Fruit fly (Drosophila melanogaster) whole organism, embryonic: ENCODE results near the gene Mon1.

ENCODE experiments used
- B-H1 ChIP-seq: fragments of 200-800 bp; sonication (Bioruptor generic); IDR thresholded peaks from 3 replicates; pipeline ENCODE4 v1.3.6; 2022; ENCODE audit warnings: missing biosample characterization, missing genetic modification characterization
- CG10431 ChIP-seq: fragments of 200-800 bp; sonication (Bioruptor generic); optimal IDR thresholded peaks from 3 replicates; lab custom pipeline; 2018; ENCODE audit warnings: missing biosample characterization, mild to moderate bottlenecking, missing genetic modification characterization
- CG10462 ChIP-seq: fragments of 200-800 bp; sonication (Bioruptor generic); optimal IDR thresholded peaks from 2 replicates; lab custom pipeline; 2016; ENCODE audit warnings: missing biosample characterization, missing genetic modification characterization
- CG10543 ChIP-seq: fragments of 200-800 bp; sonication (Bioruptor generic); optimal IDR thresholded peaks from 3 replicates; lab custom pipeline; 2017; ENCODE audit warnings: missing biosample characterization, mild to moderate bottlenecking, missing genetic modification characterization, moderate library complexity
- CG10654 ChIP-seq: fragments of 200-800 bp; sonication (Bioruptor generic); optimal IDR thresholded peaks from 2 replicates; lab custom pipeline; 2016; ENCODE audit warnings: missing biosample characterization, missing genetic modification characterization
- CG11504 ChIP-seq: fragments of 200-800 bp; sonication (Bioruptor generic); optimal IDR thresholded peaks from 3 replicates; lab custom pipeline; 2019; ENCODE audit warnings: missing biosample characterization, mild to moderate bottlenecking, missing genetic modification characterization, moderate library complexity
- CG12769 ChIP-seq: fragments of 200-800 bp; sonication (Bioruptor generic); optimal IDR thresholded peaks from 2 replicates; lab custom pipeline; 2019; ENCODE audit warnings: missing biosample characterization, mild to moderate bottlenecking, missing genetic modification characterization, moderate library complexity
- CG12942 ChIP-seq: fragments of 200-800 bp; sonication (Bioruptor generic); optimal IDR thresholded peaks from 3 replicates; lab custom pipeline; 2016; ENCODE audit warnings: missing biosample characterization, missing genetic modification characterization
- CG14014 ChIP-seq: fragments of 200-800 bp; sonication (Bioruptor generic); IDR thresholded peaks from 2 replicates; pipeline ENCODE4 v1.3.6; 2022; ENCODE audit warnings: missing biosample characterization, missing genetic modification characterization
- CG14860 ChIP-seq: fragments of 200-800 bp; sonication (Bioruptor generic); IDR thresholded peaks from 3 replicates; pipeline ENCODE4 v1.3.6; 2022; ENCODE audit warnings: missing biosample characterization, missing genetic modification characterization; ENCODE audit not compliant: partially characterized antibody
- CG15073 ChIP-seq: fragments of 200-800 bp; sonication (Bioruptor generic); optimal IDR thresholded peaks from 2 replicates; lab custom pipeline; 2016; ENCODE audit warnings: missing biosample characterization, missing genetic modification characterization
- CG1529 ChIP-seq: fragments of 200-800 bp; sonication (Bioruptor generic); optimal IDR thresholded peaks from 3 replicates; lab custom pipeline; 2018; ENCODE audit warnings: missing biosample characterization, missing genetic modification characterization
- CG1603 ChIP-seq: fragments of 200-800 bp; sonication (Bioruptor generic); optimal IDR thresholded peaks from 2 replicates; lab custom pipeline; 2019; ENCODE audit warnings: missing biosample characterization, mild to moderate bottlenecking, missing genetic modification characterization, moderate library complexity
- CG17359 ChIP-seq: fragments of 200-800 bp; sonication (Bioruptor generic); optimal IDR thresholded peaks from 3 replicates; lab custom pipeline; 2018; ENCODE audit warnings: missing biosample characterization, mild to moderate bottlenecking, missing genetic modification characterization, moderate library complexity
- CG17361 ChIP-seq: fragments of 200-800 bp; sonication (Bioruptor generic); IDR thresholded peaks from 3 replicates; pipeline ENCODE4 v1.3.6; 2022; ENCODE audit warnings: missing biosample characterization, missing genetic modification characterization
- CG18476 ChIP-seq: fragments of 200-800 bp; sonication (Bioruptor generic); optimal IDR thresholded peaks from 2 replicates; lab custom pipeline; 2016; ENCODE audit warnings: missing biosample characterization, mild to moderate bottlenecking, missing genetic modification characterization
- CG2120 ChIP-seq: fragments of 200-800 bp; sonication (Bioruptor generic); optimal IDR thresholded peaks from 3 replicates; lab custom pipeline; 2016; ENCODE audit warnings: missing biosample characterization, missing genetic modification characterization
- CG31224 ChIP-seq: fragments of 200-800 bp; sonication (Bioruptor generic); IDR thresholded peaks from 2 replicates; pipeline ENCODE4 v1.3.6; 2022; ENCODE audit warnings: missing biosample characterization, missing genetic modification characterization
- CG7271 ChIP-seq: fragments of 200-800 bp; sonication (Bioruptor generic); optimal IDR thresholded peaks from 2 replicates; lab custom pipeline; 2018; ENCODE audit warnings: missing biosample characterization, mild to moderate bottlenecking, missing genetic modification characterization, moderate library complexity
- CG7556 ChIP-seq: fragments of 200-800 bp; sonication (Bioruptor generic); optimal IDR thresholded peaks from 2 replicates; lab custom pipeline; 2017; ENCODE audit warnings: missing biosample characterization, mild to moderate bottlenecking, missing genetic modification characterization
- CG7786 ChIP-seq: fragments of 200-800 bp; sonication (Bioruptor generic); optimal IDR thresholded peaks from 2 replicates; lab custom pipeline; 2016; ENCODE audit warnings: missing biosample characterization, missing genetic modification characterization
- CG8281 ChIP-seq: fragments of 200-800 bp; sonication (Bioruptor generic); optimal IDR thresholded peaks from 2 replicates; lab custom pipeline; 2018; ENCODE audit warnings: missing biosample characterization, mild to moderate bottlenecking, missing genetic modification characterization, moderate library complexity
- CG8944 ChIP-seq: fragments of 200-800 bp; sonication (Bioruptor generic); optimal IDR thresholded peaks from 3 replicates; lab custom pipeline; 2016; ENCODE audit warnings: missing biosample characterization, missing genetic modification characterization
- Dbx ChIP-seq: fragments of 200-800 bp; sonication (Bioruptor generic); IDR thresholded peaks from 3 replicates; pipeline ENCODE4 v1.3.6; 2022; ENCODE audit warnings: missing biosample characterization, missing genetic modification characterization
- Fer1 ChIP-seq: fragments of 200-800 bp; sonication (Bioruptor generic); optimal IDR thresholded peaks from 2 replicates; lab custom pipeline; 2017; ENCODE audit warnings: missing biosample characterization, mild to moderate bottlenecking, missing genetic modification characterization
- H2.0 ChIP-seq: fragments of 200-800 bp; sonication (Bioruptor generic); IDR thresholded peaks from 2 replicates; pipeline ENCODE4 v1.3.6; 2022; ENCODE audit warnings: missing biosample characterization, missing genetic modification characterization
- Hmr ChIP-seq: fragments of 200-800 bp; sonication (Bioruptor generic); optimal IDR thresholded peaks from 3 replicates; lab custom pipeline; 2017; ENCODE audit warnings: mild to moderate bottlenecking, missing biosample characterization, missing genetic modification reagents, missing genetic modification characterization
- Hsf ChIP-seq: fragments of 200-800 bp; sonication (Bioruptor generic); optimal IDR thresholded peaks from 3 replicates; lab custom pipeline; 2016; ENCODE audit warnings: missing biosample characterization, missing genetic modification characterization
- Max ChIP-seq: fragments of 200-800 bp; sonication (Bioruptor generic); optimal IDR thresholded peaks from 2 replicates; lab custom pipeline; 2016; ENCODE audit warnings: missing biosample characterization, mild to moderate bottlenecking, missing genetic modification characterization
- NC2β ChIP-seq: fragments of 200-800 bp; sonication (Bioruptor generic); optimal IDR thresholded peaks from 2 replicates; lab custom pipeline; 2016; ENCODE audit warnings: missing biosample characterization, missing genetic modification characterization
- Neu2 ChIP-seq: fragments of 200-800 bp; sonication (Bioruptor generic); optimal IDR thresholded peaks from 3 replicates; lab custom pipeline; 2016; ENCODE audit warnings: missing biosample characterization, missing genetic modification characterization, borderline replicate concordance
- Sox102F ChIP-seq: fragments of 200-800 bp; sonication (Bioruptor generic); optimal IDR thresholded peaks from 2 replicates; lab custom pipeline; 2018; ENCODE audit warnings: missing biosample characterization, mild to moderate bottlenecking, missing genetic modification characterization, moderate library complexity
- Stat92E ChIP-seq, 3 experiments: fragments of >200 bp in 2 of 3; fragments of 200-800 bp in 1 of 3; sonication (Bioruptor generic) in 1 of 3; optimal IDR thresholded peaks; 2 replicates each; lab custom pipeline; 2017 to 2019; ENCODE audit warnings: missing biosample characterization in 3 of 3, missing genetic modification characterization in 3 of 3, mild to moderate bottlenecking in 1 of 3, moderate library complexity in 1 of 3
- Usf ChIP-seq: fragments of 200-800 bp; sonication (Bioruptor generic); optimal IDR thresholded peaks from 2 replicates; lab custom pipeline; 2017; ENCODE audit warnings: missing genotype, missing biosample characterization, missing genetic modification characterization
- abd-A ChIP-seq: fragments of 200-800 bp; sonication (Bioruptor generic); optimal IDR thresholded peaks from 3 replicates; lab custom pipeline; 2019; ENCODE audit warnings: missing biosample characterization, mild to moderate bottlenecking, missing genetic modification characterization, moderate library complexity
- chn ChIP-seq: fragments of 200-800 bp; sonication (Bioruptor generic); optimal IDR thresholded peaks from 2 replicates; lab custom pipeline; 2016; ENCODE audit warnings: missing biosample characterization, missing genetic modification characterization
- crc ChIP-seq: fragments of 200-800 bp; sonication (Bioruptor generic); optimal IDR thresholded peaks from 2 replicates; lab custom pipeline; 2016; ENCODE audit warnings: missing biosample characterization, missing genetic modification characterization
- dan ChIP-seq: fragments of 200-800 bp; sonication (Bioruptor generic); IDR thresholded peaks from 2 replicates; pipeline ENCODE4 v1.3.6; 2022; ENCODE audit warnings: missing biosample characterization, missing genetic modification characterization
- eve ChIP-seq, 2 experiments: fragments of >200 bp; optimal IDR thresholded peaks; 2 replicates each; lab custom pipeline; 2017; ENCODE audit warnings: missing biosample characterization in 2 of 2, missing genetic modification characterization in 2 of 2
- fd102C ChIP-seq: fragments of 200-800 bp; sonication (Bioruptor generic); optimal IDR thresholded peaks from 2 replicates; lab custom pipeline; 2018; ENCODE audit warnings: missing biosample characterization, mild to moderate bottlenecking, missing genetic modification characterization, moderate library complexity
- hth ChIP-seq: fragments of >200 bp; optimal IDR thresholded peaks from 2 replicates; lab custom pipeline; 2017; ENCODE audit warnings: inconsistent platforms
- lov ChIP-seq, 2 experiments: fragments of 200-800 bp in 1 of 2; fragments of >200 bp in 1 of 2; sonication (Bioruptor generic) in 1 of 2; IDR thresholded peaks in 1 of 2; optimal IDR thresholded peaks in 1 of 2; 2 replicates in 1 of 2; 3 replicates in 1 of 2; pipeline versions ENCODE4 v1.3.6 to Lab custom; 2017 to 2022; ENCODE audit warnings: missing biosample characterization in 1 of 2, missing genetic modification characterization in 1 of 2
- p53 ChIP-seq: fragments of 200-800 bp; sonication (Bioruptor generic); optimal IDR thresholded peaks from 2 replicates; lab custom pipeline; 2016; ENCODE audit warnings: missing biosample characterization, missing genetic modification characterization
- pfk ChIP-seq: fragments of 200-800 bp; sonication (Bioruptor generic); optimal IDR thresholded peaks from 2 replicates; lab custom pipeline; 2018; ENCODE audit warnings: missing biosample characterization, mild to moderate bottlenecking, missing genetic modification characterization, moderate library complexity
- repo ChIP-seq: fragments of 200-800 bp; sonication (Bioruptor generic); optimal IDR thresholded peaks from 2 replicates; lab custom pipeline; 2016; ENCODE audit warnings: missing biosample characterization, missing genetic modification characterization
- slbo ChIP-seq: fragments of 200-800 bp; sonication (Bioruptor generic); IDR thresholded peaks from 2 replicates; pipeline ENCODE4 v1.3.6; 2022; ENCODE audit warnings: missing biosample characterization, missing genetic modification characterization
- so ChIP-seq: fragments of 200-800 bp; sonication (Bioruptor generic); IDR thresholded peaks from 3 replicates; pipeline ENCODE4 v1.3.6; 2022; ENCODE audit warnings: missing biosample characterization, missing genetic modification characterization
- tap ChIP-seq: fragments of 200-800 bp; optimal IDR thresholded peaks from 3 replicates; lab custom pipeline; 2019; ENCODE audit warnings: missing biosample characterization, mild to moderate bottlenecking, missing genetic modification characterization, moderate library complexity
- unpg ChIP-seq: fragments of 200-800 bp; sonication (Bioruptor generic); optimal IDR thresholded peaks from 3 replicates; lab custom pipeline; 2018; ENCODE audit warnings: missing biosample characterization, mild to moderate bottlenecking, missing genetic modification characterization, moderate library complexity
- zen ChIP-seq: fragments of 200-800 bp; sonication (Bioruptor generic); optimal IDR thresholded peaks from 3 replicates; lab custom pipeline; 2018; ENCODE audit warnings: missing biosample characterization, mild to moderate bottlenecking, missing genetic modification characterization, moderate library complexity

The Mon1 gene

dm6 chr2L:4850356-4850755 is at the start of gene Mon1, which contains the start of gene mRpS2 (continued):
- TF ChIP-seq CG17359 (tag; lab: Kevin White, UChicago), result peak; percentile 97
- TF ChIP-seq Sox102F (GFP tag; lab: Kevin White, UChicago), result peak; percentile 96
- peak; percentile 97 for TF ChIP-seq CG14014 (GFP tag; lab: Robert Waterston, UW)
- TF ChIP-seq lov (optimal IDR thresholded peaks at IDR 0.05; lab: Kevin White, UChicago), result no peak
- peak; percentile 93 for TF ChIP-seq lov (GFP tag; IDR thresholded peaks at IDR 0.05; lab: Robert Waterston, UW)
- peak; percentile 27 for TF ChIP-seq pfk (GFP tag; lab: Kevin White, UChicago)
- peak; percentile 83 for TF ChIP-seq CG1529 (GFP tag; lab: Kevin White, UChicago)
- TF ChIP-seq repo, result peak; percentile 54
- TF ChIP-seq CG31224 (GFP tag; lab: Robert Waterston, UW), result peak; percentile 95
- TF ChIP-seq CG11504 (tag; lab: Kevin White, UChicago), result peak; percentile 93
- TF ChIP-seq CG1603 (tag; lab: Kevin White, UChicago), result peak; percentile 68
- peak; percentile 98 for TF ChIP-seq CG17361 (GFP tag; lab: Robert Waterston, UW)
- peak; percentile 65 for TF ChIP-seq fd102C (GFP tag; lab: Kevin White, UChicago)
- TF ChIP-seq CG10654 (GFP tag; lab: Kevin White, UChicago), result peak; percentile 93
- peak; percentile 94 for TF ChIP-seq tap
- TF ChIP-seq NC2β, result peak; percentile 48
- TF ChIP-seq CG7271 (tag; lab: Kevin White, UChicago), result peak; percentile 94
- TF ChIP-seq CG8281 (tag; lab: Kevin White, UChicago), result peak; percentile 81
- TF ChIP-seq CG12769 (tag; lab: Kevin White, UChicago), result peak; percentile 81
- no peak for TF ChIP-seq abd-A
- TF ChIP-seq CG8944 (GFP tag; lab: Kevin White, UChicago), result peak; percentile 69
- peak; percentile 88 for TF ChIP-seq CG10462 (GFP tag; lab: Kevin White, UChicago)
- TF ChIP-seq dan, result no peak
- peak; percentile 96 for TF ChIP-seq so (GFP tag; lab: Robert Waterston, UW)
- TF ChIP-seq CG15073 (GFP tag; lab: Kevin White, UChicago), result peak; percentile 63
- TF ChIP-seq p53 (GFP tag; lab: Kevin White, UChicago), result peak; percentile 29
- TF ChIP-seq chn (GFP tag; lab: Kevin White, UChicago), result peak; percentile 90
- TF ChIP-seq Neu2, result no peak
- TF ChIP-seq Usf, result peak; percentile 75
- TF ChIP-seq unpg (GFP tag; lab: Kevin White, UChicago), result peak; percentile 95
- TF ChIP-seq Stat92E (GFP tag; optimal IDR thresholded peaks at IDR 0.05; lab: Kevin White, UChicago), result no peak
- peak; percentile 95 for TF ChIP-seq H2.0 (GFP tag; lab: Robert Waterston, UW)
- TF ChIP-seq Dbx (GFP tag; lab: Robert Waterston, UW), result peak; percentile 97
- peak; percentile 96 for TF ChIP-seq Fer1 (GFP tag; lab: Kevin White, UChicago)
- TF ChIP-seq slbo (GFP tag; lab: Robert Waterston, UW), result peak; percentile 98
- peak; percentile 78 for TF ChIP-seq CG7786 (GFP tag; lab: Kevin White, UChicago)
- peak; percentile 96 for TF ChIP-seq B-H1 (GFP tag; lab: Robert Waterston, UW)
- TF ChIP-seq CG7556 (GFP tag; lab: Kevin White, UChicago), result peak; percentile 91
- TF ChIP-seq CG12942 (GFP tag; lab: Kevin White, UChicago), result peak; percentile 96
- peak; percentile 97 for TF ChIP-seq Hmr (GFP tag; lab: Kevin White, UChicago)
- peak; percentile 24 for TF ChIP-seq crc (GFP tag; lab: Kevin White, UChicago)
- peak; percentile 56 for TF ChIP-seq CG10431 (GFP tag; lab: Kevin White, UChicago)
- no peak for TF ChIP-seq eve (GFP tag; optimal IDR thresholded peaks at IDR 0.05; lab: Kevin White, UChicago)
- TF ChIP-seq CG2120 (GFP tag; lab: Kevin White, UChicago), result peak; percentile 95
- no peak for TF ChIP-seq CG14860 (GFP tag; lab: Robert Waterston, UW)
- TF ChIP-seq CG10543 (GFP tag; lab: Kevin White, UChicago), result peak; percentile 72
- peak; percentile 92 for TF ChIP-seq Max (GFP tag; lab: Kevin White, UChicago)
- peak; percentile 88 for TF ChIP-seq CG18476 (GFP tag; lab: Kevin White, UChicago)
- no peak for TF ChIP-seq hth
- TF ChIP-seq zen (tag; lab: Kevin White, UChicago), result peak; percentile 96
- peak; percentile 85 for TF ChIP-seq Hsf (GFP tag; lab: Kevin White, UChicago)
